Worm (Caenorhabditis elegans) whole organism, L1 larva: ENCODE results near the gene zyg-1.

ENCODE experiments used
- C04F5.9 ChIP-seq: sonication (generic microtip); optimal IDR thresholded peaks from 2 replicates; lab custom pipeline; 2016; ENCODE audit warnings: missing genetic modification characterization, missing compliant biosample characterization
- C16A3.4 ChIP-seq: fragments of 150-350 bp; optimal IDR thresholded peaks from 2 replicates; lab custom pipeline; 2014; ENCODE audit warnings: missing biosample characterization, missing genetic modification characterization
- aly-2 ChIP-seq: fragments of 150-350 bp; optimal IDR thresholded peaks from 2 replicates; lab custom pipeline; 2014; ENCODE audit warnings: missing biosample characterization, missing genetic modification characterization
- blmp-1 ChIP-seq: fragments of 150-350 bp; optimal IDR thresholded peaks from 2 replicates; lab custom pipeline; 2014; ENCODE audit warnings: missing biosample characterization, missing genetic modification characterization
- ceh-63 ChIP-seq: fragments of 200-800 bp; sonication (Bioruptor generic); optimal IDR thresholded peaks from 2 replicates; lab custom pipeline; 2018; ENCODE audit warnings: mild to moderate bottlenecking, missing genetic modification characterization, missing compliant biosample characterization
- dpl-1 ChIP-seq, 3 experiments: fragments of 150-350 bp in 2 of 3; sonication (generic microtip) in 1 of 3; optimal IDR thresholded peaks; 2 replicates each; lab custom pipeline; 2014 to 2017; ENCODE audit warnings: missing biosample characterization in 3 of 3, missing genetic modification characterization in 3 of 3, missing genetic modification reagents in 3 of 3
- efl-1 ChIP-seq, 4 experiments: fragments of 150-350 bp; optimal IDR thresholded peaks in 3 of 4; peaks in 1 of 4; 1 replicate in 1 of 4; 2 replicates in 3 of 4; lab custom pipeline; 2014; ENCODE audit warnings: missing biosample characterization in 2 of 4, missing genetic modification characterization in 2 of 4, missing genetic modification reagents in 2 of 4
- efl-3 ChIP-seq: fragments of 200-800 bp; sonication (Bioruptor generic); optimal IDR thresholded peaks from 2 replicates; lab custom pipeline; 2018; ENCODE audit warnings: mild to moderate bottlenecking, missing genetic modification characterization, missing compliant biosample characterization
- egl-27 ChIP-seq, 2 experiments: fragments of 150-350 bp in 1 of 2; sonication (generic microtip); optimal IDR thresholded peaks; 3 replicates each; lab custom pipeline; 2017 to 2018; ENCODE audit warnings: missing biosample characterization in 2 of 2, missing genetic modification characterization in 2 of 2, missing genetic modification reagents in 2 of 2
- elt-2 ChIP-seq: sonication (generic microtip); optimal IDR thresholded peaks from 2 replicates; lab custom pipeline; 2016; ENCODE audit warnings: missing genetic modification characterization, mild to moderate bottlenecking, inconsistent platforms, missing compliant biosample characterization, missing genetic modification reagents
- elt-3 ChIP-seq, 6 experiments: fragments of 150-350 bp in 1 of 6; sonication (generic microtip); optimal IDR thresholded peaks; 2 replicates each; lab custom pipeline; 2017 to 2018; ENCODE audit warnings: missing biosample characterization in 6 of 6, missing genetic modification characterization in 6 of 6, inconsistent platforms in 1 of 6
- fkh-4 ChIP-seq: sonication (generic microtip); optimal IDR thresholded peaks from 2 replicates; lab custom pipeline; 2016; ENCODE audit warnings: missing compliant biosample characterization, missing genetic modification characterization, borderline replicate concordance
- fkh-8 ChIP-seq: sonication (generic microtip); optimal IDR thresholded peaks from 2 replicates; lab custom pipeline; 2016; ENCODE audit warnings: mild to moderate bottlenecking, missing genetic modification characterization, missing compliant biosample characterization
- hpl-2 ChIP-seq: fragments of 150-350 bp; optimal IDR thresholded peaks from 2 replicates; lab custom pipeline; 2014; ENCODE audit warnings: missing biosample characterization, missing genetic modification reagents, missing genetic modification characterization
- isw-1 ChIP-seq: fragments of 200-800 bp; sonication (Bioruptor generic); IDR thresholded peaks from 2 replicates; pipeline ENCODE4 v1.3.6; 2022; ENCODE audit warnings: missing genetic modification characterization, missing compliant biosample characterization
- lin-13 ChIP-seq: fragments of 150-350 bp; optimal IDR thresholded peaks from 2 replicates; lab custom pipeline; 2014; ENCODE audit warnings: missing biosample characterization, missing genetic modification reagents, missing genetic modification characterization
- lin-14 ChIP-seq: fragments of 200-800 bp; sonication (Bioruptor generic); optimal IDR thresholded peaks from 2 replicates; lab custom pipeline; 2018; ENCODE audit warnings: mild to moderate bottlenecking, missing genetic modification characterization, moderate library complexity, missing compliant biosample characterization
- lin-15B ChIP-seq: fragments of 150-350 bp; sonication (generic microtip); optimal IDR thresholded peaks from 3 replicates; lab custom pipeline; 2014; ENCODE audit warnings: missing biosample characterization, missing genetic modification characterization
- lin-35 ChIP-seq, 2 experiments: fragments of 150-350 bp; optimal IDR thresholded peaks; 2 replicates each; lab custom pipeline; 2014; ENCODE audit warnings: missing biosample characterization in 2 of 2, missing genetic modification characterization in 2 of 2, missing genetic modification reagents in 2 of 2
- lir-3 ChIP-seq: sonication (generic microtip); optimal IDR thresholded peaks from 2 replicates; lab custom pipeline; 2016; ENCODE audit warnings: mild to moderate bottlenecking, missing genetic modification characterization, moderate library complexity, missing compliant biosample characterization; ENCODE audit not compliant: poor library complexity
- lsy-2 ChIP-seq, 2 experiments: fragments of 150-350 bp; optimal IDR thresholded peaks; 2 replicates each; lab custom pipeline; 2014; ENCODE audit warnings: missing biosample characterization in 2 of 2, missing genetic modification characterization in 2 of 2
- mdl-1 ChIP-seq, 2 experiments: fragments of 150-350 bp; optimal IDR thresholded peaks; 2 replicates each; lab custom pipeline; 2014 to 2017; ENCODE audit warnings: missing biosample characterization in 2 of 2, missing genetic modification characterization in 2 of 2, inconsistent platforms in 1 of 2
- mep-1 ChIP-seq: fragments of 150-350 bp; optimal IDR thresholded peaks from 2 replicates; lab custom pipeline; 2014; ENCODE audit warnings: missing biosample characterization, missing genetic modification characterization
- nhr-11 ChIP-seq: fragments of 150-350 bp; optimal IDR thresholded peaks from 2 replicates; lab custom pipeline; 2014; ENCODE audit warnings: missing biosample characterization, missing genetic modification characterization
- nhr-19 ChIP-seq: fragments of 200-800 bp; sonication (Bioruptor generic); conservative IDR thresholded peaks from 2 replicates; pipeline ENCODE4 v1.3.6; 2022; ENCODE audit warnings: missing genetic modification characterization, missing compliant biosample characterization
- nhr-20 ChIP-seq: sonication (generic microtip); optimal IDR thresholded peaks from 2 replicates; lab custom pipeline; 2016; ENCODE audit warnings: mild to moderate bottlenecking, missing genetic modification characterization, missing compliant biosample characterization
- nhr-47 ChIP-seq: sonication (generic microtip); optimal IDR thresholded peaks from 2 replicates; lab custom pipeline; 2016; ENCODE audit warnings: mild to moderate bottlenecking, missing genetic modification characterization, moderate library complexity, missing compliant biosample characterization
- nhr-71 ChIP-seq: sonication (generic microtip); optimal IDR thresholded peaks from 2 replicates; lab custom pipeline; 2016; ENCODE audit warnings: mild to moderate bottlenecking, missing genetic modification characterization, moderate library complexity, missing compliant biosample characterization
- nhr-85 ChIP-seq: sonication (generic microtip); peaks from one replicate; lab custom pipeline; 2016; ENCODE audit warnings: missing genetic modification characterization, inconsistent platforms, missing compliant biosample characterization
- pag-3 ChIP-seq: sonication (generic microtip); optimal IDR thresholded peaks from 2 replicates; lab custom pipeline; 2017; ENCODE audit warnings: missing genetic modification characterization, mild to moderate bottlenecking, missing compliant biosample characterization, antibody characterized with exemption, borderline replicate concordance; ENCODE audit not compliant: insufficient read depth
- rnt-1 ChIP-seq: sonication (generic microtip); optimal IDR thresholded peaks from 2 replicates; lab custom pipeline; 2016; ENCODE audit warnings: mild to moderate bottlenecking, missing genetic modification characterization, moderate library complexity, missing compliant biosample characterization
- skn-1 ChIP-seq: fragments of 150-350 bp; optimal IDR thresholded peaks from 2 replicates; lab custom pipeline; 2014; ENCODE audit warnings: missing biosample characterization, missing genetic modification characterization
- snpc-4 ChIP-seq: fragments of 150-350 bp; optimal IDR thresholded peaks from 2 replicates; lab custom pipeline; 2014; ENCODE audit warnings: missing biosample characterization, missing genetic modification characterization
- snu-23 ChIP-seq: sonication (generic microtip); optimal IDR thresholded peaks from 2 replicates; lab custom pipeline; 2016; ENCODE audit warnings: missing genetic modification characterization, missing compliant biosample characterization
- swsn-7 ChIP-seq: sonication (generic microtip); optimal IDR thresholded peaks from 2 replicates; lab custom pipeline; 2016; ENCODE audit warnings: missing genetic modification characterization, missing compliant biosample characterization
- tbx-2 ChIP-seq: sonication (generic microtip); optimal IDR thresholded peaks from 2 replicates; lab custom pipeline; 2016; ENCODE audit warnings: missing genetic modification characterization, missing compliant biosample characterization
- unc-130 ChIP-seq: fragments of 150-350 bp; optimal IDR thresholded peaks from 2 replicates; lab custom pipeline; 2017; ENCODE audit warnings: missing biosample characterization, missing genetic modification characterization, inconsistent platforms
- unc-62 ChIP-seq: fragments of 150-350 bp; optimal IDR thresholded peaks from 2 replicates; lab custom pipeline; 2014; ENCODE audit warnings: missing biosample characterization, missing genetic modification reagents, missing genetic modification characterization
- vab-15 ChIP-seq: sonication (generic microtip); optimal IDR thresholded peaks from 2 replicates; lab custom pipeline; 2017; ENCODE audit warnings: missing genotype, mild to moderate bottlenecking, missing genetic modification characterization, missing compliant biosample characterization
- ztf-4 ChIP-seq: fragments of 150-350 bp; optimal IDR thresholded peaks from 2 replicates; lab custom pipeline; 2014; ENCODE audit warnings: missing biosample characterization, missing genetic modification characterization

Gene zyg-1

ce11 chrII:5698254-5698653, 48.7 kb downstream of the zyg-1 start:
- TF ChIP-seq elt-3 (tag; optimal IDR thresholded peaks at IDR 0.05; lab: Kevin White, UChicago): peak in 2 of 6 experiments; percentile 51 to 85
- peak; percentile 46 for TF ChIP-seq vab-15 (tag; lab: Kevin White, UChicago)
- peak; percentile 50 for TF ChIP-seq C16A3.4 (tag; lab: Kevin White, UChicago)
- peak; percentile 81 for TF ChIP-seq pag-3 (tag; lab: Kevin White, UChicago)
- no peak for TF ChIP-seq hpl-2 (GFP tag; lab: Kevin White, UChicago)
- peak; percentile 57 for TF ChIP-seq tbx-2 (tag; lab: Kevin White, UChicago)
- peak; percentile 85 for TF ChIP-seq lin-14
- TF ChIP-seq dpl-1 (GFP tag; optimal IDR thresholded peaks at IDR 0.05; lab: Kevin White, UChicago): peak in 2 of 3 experiments; percentile 23 to 44
- no peak for TF ChIP-seq ceh-63 (GFP tag; lab: Kevin White, UChicago)
- TF ChIP-seq nhr-85 (tag; lab: Kevin White, UChicago): peak; percentile 56
- TF ChIP-seq ztf-4: peak; percentile 35
- peak; percentile 4 for TF ChIP-seq skn-1 (tag; lab: Kevin White, UChicago)
- peak; percentile 44 to 55 for TF ChIP-seq lsy-2 (tag; optimal IDR thresholded peaks at IDR 0.05; lab: Kevin White, UChicago)
- TF ChIP-seq fkh-4 (tag; lab: Kevin White, UChicago): no peak
- peak; percentile 51 for TF ChIP-seq elt-2 (tag; lab: Kevin White, UChicago)
- peak; percentile 81 for TF ChIP-seq unc-130 (tag; lab: Kevin White, UChicago)
- no peak for TF ChIP-seq unc-62
- TF ChIP-seq mdl-1 (tag; optimal IDR thresholded peaks at IDR 0.05; lab: Kevin White, UChicago): peak in 1 of 2 experiments; percentile 26
- TF ChIP-seq mep-1 (tag; lab: Kevin White, UChicago): peak; percentile 52
- no peak for TF ChIP-seq egl-27 (tag; optimal IDR thresholded peaks at IDR 0.05; lab: Kevin White, UChicago)
- peak; percentile 33 for TF ChIP-seq nhr-47 (tag; lab: Kevin White, UChicago)
- no peak for TF ChIP-seq C04F5.9
- peak; percentile 82 for TF ChIP-seq nhr-19 (GFP tag; lab: Robert Waterston, UW)
- TF ChIP-seq lir-3: no peak
- TF ChIP-seq lin-15B (tag; lab: Kevin White, UChicago): no peak
- peak; percentile 77 for TF ChIP-seq nhr-20 (tag; lab: Kevin White, UChicago)
- peak; percentile 57 for TF ChIP-seq lin-13 (GFP tag; lab: Kevin White, UChicago)
- TF ChIP-seq efl-3: no peak
- TF ChIP-seq snu-23: peak; percentile 77
- TF ChIP-seq lin-35 (GFP tag; optimal IDR thresholded peaks at IDR 0.05; lab: Kevin White, UChicago): peak; percentile 27 to 72
- no peak for TF ChIP-seq isw-1 (GFP tag; lab: Robert Waterston, UW)
- peak; percentile 36 for TF ChIP-seq nhr-11
- peak; percentile 19 for TF ChIP-seq fkh-8 (tag; lab: Kevin White, UChicago)
- TF ChIP-seq nhr-71: peak; percentile 88
- peak; percentile 38 for TF ChIP-seq blmp-1 (tag; lab: Kevin White, UChicago)
- peak; percentile 25 for TF ChIP-seq swsn-7 (tag; lab: Kevin White, UChicago)
- TF ChIP-seq rnt-1 (tag; lab: Kevin White, UChicago): peak; percentile 57

DNA sequence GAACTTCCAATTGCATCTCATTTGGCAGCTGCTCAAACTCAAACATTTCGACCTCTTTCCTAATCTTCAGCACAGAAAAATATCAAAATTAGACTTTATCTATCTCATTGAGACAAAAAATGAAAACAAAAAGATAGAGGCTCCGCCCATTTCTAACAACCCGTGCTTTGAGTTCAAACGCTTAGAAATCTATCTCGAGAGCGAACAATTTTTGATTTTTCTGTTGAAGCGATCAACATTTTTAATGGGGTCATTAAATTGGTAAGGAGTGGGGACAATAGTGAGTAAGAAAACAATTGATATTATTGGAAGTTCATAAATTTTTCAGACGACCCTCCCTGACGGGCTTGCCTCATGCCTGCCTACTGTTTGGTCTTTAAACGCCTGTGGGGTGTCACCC, 49.3 kb downstream of the zyg-1 start, which contains the start of the genes C25H3.10 and C25H3.1:
C25H3.10 (minus strand) TSS at position 101 of the 400 bp plus-strand sequence.
C25H3.1 (plus strand) TSS at position 203 of the 400 bp plus-strand sequence.
- TF ChIP-seq lin-35 (GFP tag; optimal IDR thresholded peaks at IDR 0.05; lab: Kevin White, UChicago): no peak
- TF ChIP-seq nhr-19 (GFP tag; lab: Robert Waterston, UW): peak; percentile 10
- peak; percentile 57 for TF ChIP-seq snpc-4 (tag; lab: Kevin White, UChicago)
- peak; percentile 20 for TF ChIP-seq blmp-1 (tag; lab: Kevin White, UChicago)
- TF ChIP-seq nhr-20 (tag; lab: Kevin White, UChicago): peak; percentile 19
- TF ChIP-seq aly-2 (tag; lab: Kevin White, UChicago): no peak
- TF ChIP-seq lin-14: peak; percentile 6
- TF ChIP-seq snu-23: peak; percentile 33
- TF ChIP-seq rnt-1 (tag; lab: Kevin White, UChicago): peak; percentile 44
- TF ChIP-seq lsy-2 (tag; optimal IDR thresholded peaks at IDR 0.05; lab: Kevin White, UChicago): peak; percentile 2 to 4
- peak; percentile 39 for TF ChIP-seq nhr-71
- TF ChIP-seq efl-1 (optimal IDR thresholded peaks at IDR 0.05; lab: Kevin White, UChicago): no peak
- no peak for TF ChIP-seq efl-1 (GFP tag; optimal IDR thresholded peaks at IDR 0.05 in 1 of 2; lab: Kevin White, UChicago)
